Worm (Caenorhabditis elegans) whole organism, L2 larva: Measurements from ENCODE around the gene T10F2.5.

Experiments
- F13H6.1 ChIP-seq: sonication (generic microtip); optimal IDR thresholded peaks from 2 replicates; lab custom pipeline; 2016; ENCODE audit warnings: missing genetic modification characterization, missing compliant biosample characterization
- R02D3.7 ChIP-seq: fragments of 150-350 bp; optimal IDR thresholded peaks from 2 replicates; lab custom pipeline; 2014; ENCODE audit warnings: missing biosample characterization, missing genetic modification characterization
- Y55F3AM.14 ChIP-seq: fragments of 200-800 bp; sonication (Bioruptor generic); optimal IDR thresholded peaks from 2 replicates; lab custom pipeline; 2018; ENCODE audit warnings: mild to moderate bottlenecking, missing genetic modification characterization, missing compliant biosample characterization
- aly-2 ChIP-seq: fragments of 150-350 bp; optimal IDR thresholded peaks from 2 replicates; lab custom pipeline; 2014; ENCODE audit warnings: missing biosample characterization, missing genetic modification characterization
- ama-1 ChIP-seq: fragments of 150-350 bp; optimal IDR thresholded peaks from 2 replicates; lab custom pipeline; 2018; ENCODE audit warnings: inconsistent platforms
- blmp-1 ChIP-seq: sonication (generic microtip); optimal IDR thresholded peaks from 2 replicates; lab custom pipeline; 2017; ENCODE audit warnings: missing genetic modification characterization, mild to moderate bottlenecking, missing compliant biosample characterization, antibody characterized with exemption, moderate library complexity; ENCODE audit not compliant: insufficient read depth
- ceh-16 ChIP-seq: fragments of 150-350 bp; optimal IDR thresholded peaks from 2 replicates; lab custom pipeline; 2014; ENCODE audit warnings: missing biosample characterization, missing genetic modification characterization
- dmd-4 ChIP-seq: sonication (generic microtip); optimal IDR thresholded peaks from 2 replicates; lab custom pipeline; 2017; ENCODE audit warnings: missing biosample characterization, missing genetic modification characterization
- egl-27 ChIP-seq: sonication (generic microtip); optimal IDR thresholded peaks from 3 replicates; lab custom pipeline; 2017; ENCODE audit warnings: missing biosample characterization, missing genetic modification reagents, missing genetic modification characterization
- elt-1 ChIP-seq: fragments of 150-350 bp; optimal IDR thresholded peaks from 2 replicates; lab custom pipeline; 2014; ENCODE audit warnings: missing biosample characterization, missing genetic modification characterization
- elt-3 ChIP-seq: sonication (generic microtip); optimal IDR thresholded peaks from 2 replicates; lab custom pipeline; 2017; ENCODE audit warnings: missing biosample characterization, missing genetic modification characterization
- fos-1 ChIP-seq: fragments of 150-350 bp; optimal IDR thresholded peaks from 2 replicates; lab custom pipeline; 2014; ENCODE audit warnings: missing biosample characterization, missing genetic modification characterization
- gmeb-1 ChIP-seq: fragments of 150-350 bp; optimal IDR thresholded peaks from 2 replicates; lab custom pipeline; 2014; ENCODE audit warnings: missing biosample characterization, missing genetic modification characterization
- lin-13 ChIP-seq: fragments of 150-350 bp; optimal IDR thresholded peaks from 2 replicates; lab custom pipeline; 2014; ENCODE audit warnings: missing biosample characterization, missing genetic modification reagents, missing genetic modification characterization
- lsy-2 ChIP-seq, 2 experiments: fragments of 150-350 bp in 1 of 2; sonication (generic microtip) in 1 of 2; optimal IDR thresholded peaks; 2 replicates each; lab custom pipeline; 2014 to 2017; ENCODE audit warnings: missing biosample characterization in 2 of 2, missing genetic modification characterization in 2 of 2
- mab-5 ChIP-seq: fragments of 150-350 bp; optimal IDR thresholded peaks from 2 replicates; lab custom pipeline; 2014; ENCODE audit warnings: missing biosample characterization, missing genetic modification characterization
- nhr-10 ChIP-seq: sonication (generic microtip); optimal IDR thresholded peaks from 2 replicates; lab custom pipeline; 2017; ENCODE audit warnings: missing biosample characterization, missing genetic modification characterization
- nhr-11 ChIP-seq: fragments of 150-350 bp; optimal IDR thresholded peaks from 2 replicates; lab custom pipeline; 2014; ENCODE audit warnings: missing biosample characterization, missing genetic modification characterization
- nhr-12 ChIP-seq: fragments of 150-350 bp; optimal IDR thresholded peaks from 2 replicates; lab custom pipeline; 2014; ENCODE audit warnings: missing biosample characterization, missing genetic modification characterization
- nhr-129 ChIP-seq: fragments of 150-350 bp; optimal IDR thresholded peaks from 2 replicates; lab custom pipeline; 2014; ENCODE audit warnings: missing biosample characterization, missing genetic modification characterization
- nhr-21 ChIP-seq: fragments of 150-350 bp; optimal IDR thresholded peaks from 2 replicates; lab custom pipeline; 2014; ENCODE audit warnings: missing biosample characterization, missing genetic modification characterization
- nhr-23 ChIP-seq: fragments of 150-350 bp; optimal IDR thresholded peaks from 2 replicates; lab custom pipeline; 2014; ENCODE audit warnings: missing biosample characterization, missing genetic modification reagents, missing genetic modification characterization
- nhr-237 ChIP-seq: fragments of 150-350 bp; optimal IDR thresholded peaks from 2 replicates; lab custom pipeline; 2014; ENCODE audit warnings: missing biosample characterization, missing genetic modification characterization
- nhr-25 ChIP-seq: fragments of 150-350 bp; sonication (generic microtip); optimal IDR thresholded peaks from 3 replicates; lab custom pipeline; 2014; ENCODE audit warnings: missing biosample characterization, missing genetic modification characterization
- nhr-6 ChIP-seq: fragments of 150-350 bp; optimal IDR thresholded peaks from 2 replicates; lab custom pipeline; 2014; ENCODE audit warnings: missing biosample characterization, missing genetic modification characterization
- peb-1 ChIP-seq: fragments of 150-350 bp; optimal IDR thresholded peaks from 2 replicates; lab custom pipeline; 2014; ENCODE audit warnings: missing biosample characterization, missing genetic modification characterization
- sma-3 ChIP-seq: sonication (generic microtip); optimal IDR thresholded peaks from 2 replicates; lab custom pipeline; 2016; ENCODE audit warnings: missing genetic modification reagents, missing genetic modification characterization, missing compliant biosample characterization
- sma-9 ChIP-seq, 2 experiments: fragments of 150-350 bp in 1 of 2; sonication (generic microtip) in 1 of 2; optimal IDR thresholded peaks; 2 replicates each; lab custom pipeline; 2014 to 2016; ENCODE audit warnings: missing genetic modification characterization in 2 of 2, mild to moderate bottlenecking in 1 of 2, missing biosample characterization in 1 of 2, missing compliant biosample characterization in 1 of 2, missing genetic modification reagents in 1 of 2, moderate library complexity in 1 of 2
- snpc-4 ChIP-seq: fragments of 150-350 bp; optimal IDR thresholded peaks from 2 replicates; lab custom pipeline; 2014; ENCODE audit warnings: missing biosample characterization, missing genetic modification characterization
- unc-39 ChIP-seq: fragments of 150-350 bp; optimal IDR thresholded peaks from 2 replicates; lab custom pipeline; 2014; ENCODE audit warnings: missing biosample characterization, missing genetic modification characterization
- unc-55 ChIP-seq: fragments of 150-350 bp; sonication (generic microtip); optimal IDR thresholded peaks from 3 replicates; lab custom pipeline; 2014; ENCODE audit warnings: missing biosample characterization, missing genetic modification reagents, missing genetic modification characterization
- zag-1 ChIP-seq: fragments of 150-350 bp; optimal IDR thresholded peaks from 2 replicates; lab custom pipeline; 2014; ENCODE audit warnings: missing biosample characterization, missing genetic modification characterization
- ztf-1 ChIP-seq: fragments of 200-800 bp; sonication (Bioruptor generic); conservative IDR thresholded peaks from 2 replicates; pipeline ENCODE4 v1.3.6; 2022; ENCODE audit warnings: missing genetic modification characterization, missing compliant biosample characterization
- ztf-4 ChIP-seq: fragments of 150-350 bp; optimal IDR thresholded peaks from 2 replicates; lab custom pipeline; 2014; ENCODE audit warnings: missing biosample characterization, missing genetic modification characterization

T10F2.5 gene

DNA sequence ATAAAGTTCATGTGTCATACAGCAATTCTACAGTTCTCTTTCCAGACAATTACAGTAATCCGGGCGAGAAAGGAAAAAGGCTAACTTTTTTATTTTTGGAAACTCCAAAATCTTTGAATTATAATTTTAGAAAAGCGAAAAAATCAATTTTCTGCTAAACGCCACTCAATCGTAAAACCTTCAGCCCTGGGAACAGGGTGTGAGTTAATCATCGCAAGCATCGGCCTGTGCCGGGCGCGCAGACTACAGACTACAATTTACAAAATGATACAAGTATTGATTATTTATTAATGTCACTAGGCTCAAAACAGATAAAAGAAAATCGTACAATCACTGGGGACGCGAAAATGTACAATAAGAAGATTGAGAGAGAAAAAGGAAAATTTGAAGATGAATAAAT is 28.8 kb downstream of the T10F2.5 start:
- TF ChIP-seq sma-3 (GFP tag; lab: Kevin White, UChicago) (no peak), nhr-10 (no peak), nhr-12 (tag; lab: Kevin White, UChicago) (no peak)
- TF ChIP-seq, all 48 proteins: peak for 0

DNA sequence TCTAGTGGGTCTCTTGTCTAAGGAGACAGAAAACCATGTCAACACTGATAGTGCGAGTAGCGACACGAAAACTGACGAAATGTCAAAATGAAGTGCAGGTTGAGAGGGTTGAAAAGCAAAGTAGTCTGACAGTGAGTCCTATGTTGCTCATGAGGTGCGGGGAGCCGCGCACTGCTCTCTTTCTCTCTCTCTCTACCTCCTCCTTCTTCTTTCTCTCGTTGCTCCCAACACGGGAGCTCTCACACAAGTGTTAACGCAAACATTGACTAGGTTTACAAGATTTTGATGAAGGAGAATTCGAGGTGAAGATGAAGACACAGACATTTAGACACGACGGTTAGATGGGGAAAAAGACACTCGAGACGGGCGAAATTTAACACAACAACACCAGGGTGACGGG is 30.1 kb downstream of the T10F2.5 start:
- TF ChIP-seq F13H6.1 = peak; percentile 49
- peak; percentile 43 for TF ChIP-seq nhr-129
- TF ChIP-seq aly-2 (tag; lab: Kevin White, UChicago) = no peak

DNA sequence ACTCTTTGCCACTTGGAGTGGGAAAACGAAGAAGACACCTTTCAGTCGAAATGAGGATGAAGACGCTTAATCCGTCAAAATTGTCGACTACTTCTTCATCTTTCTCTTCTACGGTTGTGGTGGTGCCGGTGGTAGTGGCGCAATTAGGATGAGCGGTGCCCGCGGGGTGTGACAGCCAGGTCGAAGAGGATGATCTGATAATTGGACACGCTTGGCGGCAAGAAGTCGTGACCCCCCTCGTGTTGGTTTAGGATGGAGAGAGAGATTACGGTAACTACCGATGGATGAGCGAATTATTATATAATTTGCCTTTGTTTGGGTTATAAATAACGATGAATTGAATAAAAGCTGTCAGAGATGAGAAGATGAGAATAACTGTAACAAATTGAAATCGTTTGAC is 32.4 kb downstream of the T10F2.5 start:
- no peak for TF ChIP-seq nhr-21 (tag; lab: Kevin White, UChicago)
- no peak for TF ChIP-seq unc-55 (GFP tag; lab: Kevin White, UChicago)
- no peak for TF ChIP-seq unc-39
- TF ChIP-seq sma-9 (GFP tag; optimal IDR thresholded peaks at IDR 0.05; lab: Kevin White, UChicago) = no peak
- TF ChIP-seq sma-9 (tag; optimal IDR thresholded peaks at IDR 0.05; lab: Kevin White, UChicago) = no peak
- TF ChIP-seq egl-27 (tag; lab: Kevin White, UChicago) = no peak
- TF ChIP-seq lin-13 (GFP tag; lab: Kevin White, UChicago) = no peak
- no peak for TF ChIP-seq nhr-25 (tag; lab: Kevin White, UChicago)
- no peak for TF ChIP-seq gmeb-1
- no peak for TF ChIP-seq Y55F3AM.14
- TF ChIP-seq ama-1 (lab: Kevin White, UChicago) = no peak
- no peak for TF ChIP-seq nhr-11

DNA sequence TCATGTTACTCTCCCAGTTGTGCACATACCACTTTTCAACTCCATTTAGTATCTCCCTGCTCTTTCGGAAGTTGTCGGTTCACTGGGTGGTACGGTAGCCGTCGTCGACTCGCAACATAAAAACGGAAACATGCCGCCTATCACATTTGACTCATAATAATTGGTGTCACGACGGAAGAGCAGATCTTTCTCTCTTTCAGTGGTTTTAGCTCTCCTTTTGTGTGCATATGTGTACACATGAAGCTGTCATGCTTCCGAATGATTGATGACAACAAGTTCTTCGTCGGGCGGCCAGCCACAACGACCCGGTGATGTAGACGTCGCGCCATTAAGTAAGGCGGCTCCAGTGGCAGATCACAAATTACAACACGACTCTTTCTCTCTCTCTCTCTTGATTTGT is 33.6 kb downstream of the T10F2.5 start:
- TF ChIP-seq R02D3.7 (tag; lab: Kevin White, UChicago) (no peak), blmp-1 (tag; lab: Kevin White, UChicago) (no peak), sma-9 (GFP tag; optimal IDR thresholded peaks at IDR 0.05; lab: Kevin White, UChicago) (no peak), sma-9 (tag; optimal IDR thresholded peaks at IDR 0.05; lab: Kevin White, UChicago) (no peak), lsy-2 (tag; optimal IDR thresholded peaks at IDR 0.05; lab: Kevin White, UChicago) (no peak), elt-1 (no peak), nhr-6 (tag; lab: Kevin White, UChicago) (no peak), nhr-237 (tag; lab: Kevin White, UChicago) (no peak), elt-3 (tag; lab: Kevin White, UChicago) (no peak), zag-1 (tag; lab: Kevin White, UChicago) (no peak), Y55F3AM.14 (no peak), nhr-23 (no peak), peb-1 (tag; lab: Kevin White, UChicago) (no peak), snpc-4 (tag; lab: Kevin White, UChicago) (no peak), mab-5 (tag; lab: Kevin White, UChicago) (no peak), ztf-1 (GFP tag; lab: Robert Waterston, UW) (no peak), nhr-25 (tag; lab: Kevin White, UChicago) (no peak), ceh-16 (tag; lab: Kevin White, UChicago) (no peak), lin-13 (GFP tag; lab: Kevin White, UChicago) (no peak)

DNA sequence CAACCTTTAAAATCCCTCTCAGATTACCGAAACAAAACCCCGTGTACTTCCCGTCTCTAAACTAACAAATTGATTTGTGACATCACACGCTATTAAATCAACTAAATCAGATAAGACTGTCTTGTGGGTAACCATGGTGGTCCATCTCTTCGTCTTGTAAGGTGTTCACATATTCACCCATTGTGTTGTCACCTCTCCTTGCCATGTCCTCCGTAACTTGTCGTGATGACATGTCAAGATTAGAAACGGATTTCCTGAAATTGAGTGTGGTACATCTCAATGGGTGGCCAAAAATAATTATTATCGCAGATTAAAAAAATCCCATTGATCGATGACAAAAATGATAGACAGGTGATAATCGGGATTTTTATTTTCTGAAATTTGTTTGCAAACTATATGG is 35.0 kb downstream of the T10F2.5 start:
- TF ChIP-seq ceh-16 (tag; lab: Kevin White, UChicago) (peak; percentile 5), dmd-4 (tag; lab: Kevin White, UChicago) (no peak)

DNA sequence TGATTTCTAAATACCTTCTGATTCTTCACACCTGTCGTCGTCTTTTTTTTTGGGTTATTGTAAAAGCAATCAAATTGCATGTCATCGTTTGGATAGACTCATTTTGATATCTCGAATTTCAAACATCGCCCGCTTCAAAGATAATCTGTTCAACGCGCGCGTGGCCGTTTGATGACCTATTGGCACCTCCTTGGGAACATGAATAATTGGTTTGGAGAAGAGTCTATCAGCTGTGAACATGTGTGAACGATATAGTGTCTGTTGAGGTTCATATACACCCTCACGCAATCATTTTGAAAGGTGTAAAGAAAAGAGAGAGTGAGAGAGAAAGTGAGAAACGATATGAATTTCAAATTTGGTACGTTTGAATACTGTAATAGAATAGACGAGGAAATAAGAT is 38.8 kb downstream of the T10F2.5 start:
- TF ChIP-seq aly-2 (tag; lab: Kevin White, UChicago) = no peak
- TF ChIP-seq ceh-16 (tag; lab: Kevin White, UChicago) = no peak
- TF ChIP-seq nhr-129 = no peak
- TF ChIP-seq dmd-4 (tag; lab: Kevin White, UChicago) = no peak
- TF ChIP-seq fos-1 (tag; lab: Kevin White, UChicago) = no peak
- TF ChIP-seq ztf-1 (GFP tag; lab: Robert Waterston, UW) = no peak
- no peak for TF ChIP-seq gmeb-1
- no peak for TF ChIP-seq ztf-4 (tag; lab: Kevin White, UChicago)
- TF ChIP-seq lsy-2 (tag; optimal IDR thresholded peaks at IDR 0.05; lab: Kevin White, UChicago) = no peak
- TF ChIP-seq R02D3.7 (tag; lab: Kevin White, UChicago) = no peak
